Worm (Caenorhabditis elegans) whole organism, L1 larva: ENCODE measurements around the gene M02F4.1.

Experiments
- C34B4.2 ChIP-seq: sonication (generic microtip); optimal IDR thresholded peaks from 2 replicates; lab custom pipeline; 2017; ENCODE audit warnings: mild to moderate bottlenecking, missing genetic modification characterization, missing compliant biosample characterization
- F16B12.6 ChIP-seq: fragments of 150-350 bp; optimal IDR thresholded peaks from 2 replicates; lab custom pipeline; 2014; ENCODE audit warnings: missing biosample characterization, missing genetic modification characterization
- aha-1 ChIP-seq: fragments of 150-350 bp; optimal IDR thresholded peaks from 2 replicates; lab custom pipeline; 2014; ENCODE audit warnings: missing biosample characterization, missing genetic modification characterization
- alr-1 ChIP-seq: fragments of 200-800 bp; sonication (Bioruptor generic); optimal IDR thresholded peaks from 2 replicates; lab custom pipeline; 2018; ENCODE audit warnings: borderline replicate concordance, mild to moderate bottlenecking, missing genetic modification characterization, missing compliant biosample characterization
- ama-1 ChIP-seq: fragments of 150-350 bp; optimal IDR thresholded peaks from 2 replicates; lab custom pipeline; 2014
- blmp-1 ChIP-seq: fragments of 150-350 bp; optimal IDR thresholded peaks from 2 replicates; lab custom pipeline; 2014; ENCODE audit warnings: missing biosample characterization, missing genetic modification characterization
- ceh-63 ChIP-seq: fragments of 200-800 bp; sonication (Bioruptor generic); optimal IDR thresholded peaks from 2 replicates; lab custom pipeline; 2018; ENCODE audit warnings: mild to moderate bottlenecking, missing genetic modification characterization, missing compliant biosample characterization
- ceh-8 ChIP-seq: fragments of 200-800 bp; sonication (Bioruptor generic); optimal IDR thresholded peaks from 2 replicates; lab custom pipeline; 2018; ENCODE audit warnings: mild to moderate bottlenecking, missing genetic modification characterization, moderate library complexity, missing compliant biosample characterization
- ceh-88 ChIP-seq: fragments of 200-800 bp; sonication (Bioruptor generic); IDR thresholded peaks from 2 replicates; pipeline ENCODE4 v1.3.6; 2022; ENCODE audit warnings: missing genetic modification characterization, missing compliant biosample characterization
- ceh-90 ChIP-seq: sonication (generic microtip); optimal IDR thresholded peaks from 2 replicates; lab custom pipeline; 2016; ENCODE audit warnings: missing genetic modification characterization, missing compliant biosample characterization
- dsc-1 ChIP-seq: sonication (generic microtip); optimal IDR thresholded peaks from 2 replicates; lab custom pipeline; 2016; ENCODE audit warnings: mild to moderate bottlenecking, missing genetic modification characterization, missing compliant biosample characterization
- efl-1 ChIP-seq, 4 experiments: fragments of 150-350 bp; optimal IDR thresholded peaks in 3 of 4; peaks in 1 of 4; 1 replicate in 1 of 4; 2 replicates in 3 of 4; lab custom pipeline; 2014; ENCODE audit warnings: missing biosample characterization in 2 of 4, missing genetic modification characterization in 2 of 4, missing genetic modification reagents in 2 of 4
- efl-3 ChIP-seq: fragments of 200-800 bp; sonication (Bioruptor generic); optimal IDR thresholded peaks from 2 replicates; lab custom pipeline; 2018; ENCODE audit warnings: mild to moderate bottlenecking, missing genetic modification characterization, missing compliant biosample characterization
- elt-2 ChIP-seq: sonication (generic microtip); optimal IDR thresholded peaks from 2 replicates; lab custom pipeline; 2016; ENCODE audit warnings: missing genetic modification characterization, mild to moderate bottlenecking, inconsistent platforms, missing compliant biosample characterization, missing genetic modification reagents
- elt-3 ChIP-seq, 6 experiments: fragments of 150-350 bp in 1 of 6; sonication (generic microtip); optimal IDR thresholded peaks; 2 replicates each; lab custom pipeline; 2017 to 2018; ENCODE audit warnings: missing biosample characterization in 6 of 6, missing genetic modification characterization in 6 of 6, inconsistent platforms in 1 of 6
- fkh-10 ChIP-seq: sonication (generic microtip); optimal IDR thresholded peaks from 2 replicates; lab custom pipeline; 2017; ENCODE audit warnings: missing biosample characterization, missing genetic modification reagents, missing genetic modification characterization
- fkh-8 ChIP-seq: sonication (generic microtip); optimal IDR thresholded peaks from 2 replicates; lab custom pipeline; 2016; ENCODE audit warnings: mild to moderate bottlenecking, missing genetic modification characterization, missing compliant biosample characterization
- fos-1 ChIP-seq: fragments of 150-350 bp; optimal IDR thresholded peaks from 2 replicates; lab custom pipeline; 2014; ENCODE audit warnings: missing biosample characterization, missing genetic modification characterization
- grh-1 ChIP-seq: fragments of 200-800 bp; sonication (Bioruptor generic); IDR thresholded peaks from 2 replicates; pipeline ENCODE4 v1.3.6; 2022; ENCODE audit warnings: missing genetic modification reagents, missing genetic modification characterization, missing compliant biosample characterization
- hlh-17 ChIP-seq: fragments of 200-800 bp; sonication (Bioruptor generic); optimal IDR thresholded peaks from 2 replicates; lab custom pipeline; 2018; ENCODE audit warnings: missing genetic modification characterization, mild to moderate bottlenecking, missing compliant biosample characterization, moderate library complexity, borderline replicate concordance
- hlh-4 ChIP-seq: sonication (generic microtip); optimal IDR thresholded peaks from 2 replicates; lab custom pipeline; 2016; ENCODE audit warnings: mild to moderate bottlenecking, missing genetic modification characterization, missing compliant biosample characterization
- hpl-2 ChIP-seq: fragments of 150-350 bp; optimal IDR thresholded peaks from 2 replicates; lab custom pipeline; 2014; ENCODE audit warnings: missing biosample characterization, missing genetic modification reagents, missing genetic modification characterization
- irx-1 ChIP-seq: sonication (generic microtip); optimal IDR thresholded peaks from 2 replicates; lab custom pipeline; 2016; ENCODE audit warnings: missing genetic modification characterization, missing compliant biosample characterization
- isw-1 ChIP-seq: fragments of 200-800 bp; sonication (Bioruptor generic); IDR thresholded peaks from 2 replicates; pipeline ENCODE4 v1.3.6; 2022; ENCODE audit warnings: missing genetic modification characterization, missing compliant biosample characterization
- jun-1 ChIP-seq: fragments of 150-350 bp; optimal IDR thresholded peaks from 2 replicates; lab custom pipeline; 2014; ENCODE audit warnings: missing biosample characterization, missing genetic modification reagents, missing genetic modification characterization
- lin-14 ChIP-seq: fragments of 200-800 bp; sonication (Bioruptor generic); optimal IDR thresholded peaks from 2 replicates; lab custom pipeline; 2018; ENCODE audit warnings: mild to moderate bottlenecking, missing genetic modification characterization, moderate library complexity, missing compliant biosample characterization
- lin-35 ChIP-seq, 2 experiments: fragments of 150-350 bp; optimal IDR thresholded peaks; 2 replicates each; lab custom pipeline; 2014; ENCODE audit warnings: missing biosample characterization in 2 of 2, missing genetic modification characterization in 2 of 2, missing genetic modification reagents in 2 of 2
- lin-39 ChIP-seq: fragments of 150-350 bp; optimal IDR thresholded peaks from 2 replicates; lab custom pipeline; 2014; ENCODE audit warnings: missing biosample characterization, missing genetic modification reagents, missing genetic modification characterization
- mab-9 ChIP-seq: fragments of 200-800 bp; sonication (Bioruptor generic); IDR thresholded peaks from 2 replicates; pipeline ENCODE4 v1.3.6; 2022; ENCODE audit warnings: missing genetic modification reagents, missing genetic modification characterization, missing compliant biosample characterization
- nhr-11 ChIP-seq: fragments of 150-350 bp; optimal IDR thresholded peaks from 2 replicates; lab custom pipeline; 2014; ENCODE audit warnings: missing biosample characterization, missing genetic modification characterization
- nhr-19 ChIP-seq: fragments of 200-800 bp; sonication (Bioruptor generic); conservative IDR thresholded peaks from 2 replicates; pipeline ENCODE4 v1.3.6; 2022; ENCODE audit warnings: missing genetic modification characterization, missing compliant biosample characterization
- nhr-20 ChIP-seq: sonication (generic microtip); optimal IDR thresholded peaks from 2 replicates; lab custom pipeline; 2016; ENCODE audit warnings: mild to moderate bottlenecking, missing genetic modification characterization, missing compliant biosample characterization
- nhr-47 ChIP-seq: sonication (generic microtip); optimal IDR thresholded peaks from 2 replicates; lab custom pipeline; 2016; ENCODE audit warnings: mild to moderate bottlenecking, missing genetic modification characterization, moderate library complexity, missing compliant biosample characterization
- nhr-71 ChIP-seq: sonication (generic microtip); optimal IDR thresholded peaks from 2 replicates; lab custom pipeline; 2016; ENCODE audit warnings: mild to moderate bottlenecking, missing genetic modification characterization, moderate library complexity, missing compliant biosample characterization
- nhr-84 ChIP-seq: sonication (generic microtip); optimal IDR thresholded peaks from 2 replicates; lab custom pipeline; 2017; ENCODE audit warnings: missing biosample characterization, missing genetic modification characterization
- nhr-85 ChIP-seq: sonication (generic microtip); peaks from one replicate; lab custom pipeline; 2016; ENCODE audit warnings: missing genetic modification characterization, inconsistent platforms, missing compliant biosample characterization
- nhr-90 ChIP-seq: sonication (generic microtip); optimal IDR thresholded peaks from 2 replicates; lab custom pipeline; 2016; ENCODE audit warnings: mild to moderate bottlenecking, missing genetic modification characterization, missing compliant biosample characterization; ENCODE audit not compliant: poor library complexity
- pag-3 ChIP-seq: sonication (generic microtip); optimal IDR thresholded peaks from 2 replicates; lab custom pipeline; 2017; ENCODE audit warnings: missing genetic modification characterization, mild to moderate bottlenecking, missing compliant biosample characterization, antibody characterized with exemption, borderline replicate concordance; ENCODE audit not compliant: insufficient read depth
- pax-3 ChIP-seq: fragments of 200-800 bp; sonication (Bioruptor generic); optimal IDR thresholded peaks from 2 replicates; lab custom pipeline; 2018; ENCODE audit warnings: mild to moderate bottlenecking, missing genetic modification characterization, moderate library complexity, missing compliant biosample characterization
- rnt-1 ChIP-seq: sonication (generic microtip); optimal IDR thresholded peaks from 2 replicates; lab custom pipeline; 2016; ENCODE audit warnings: mild to moderate bottlenecking, missing genetic modification characterization, moderate library complexity, missing compliant biosample characterization
- skn-1 ChIP-seq: fragments of 150-350 bp; optimal IDR thresholded peaks from 2 replicates; lab custom pipeline; 2014; ENCODE audit warnings: missing biosample characterization, missing genetic modification characterization
- snpc-4 ChIP-seq: fragments of 150-350 bp; optimal IDR thresholded peaks from 2 replicates; lab custom pipeline; 2014; ENCODE audit warnings: missing biosample characterization, missing genetic modification characterization
- sox-4 ChIP-seq: sonication (generic microtip); optimal IDR thresholded peaks from 2 replicates; lab custom pipeline; 2016; ENCODE audit warnings: missing genetic modification characterization, missing compliant biosample characterization
- swsn-7 ChIP-seq: sonication (generic microtip); optimal IDR thresholded peaks from 2 replicates; lab custom pipeline; 2016; ENCODE audit warnings: missing genetic modification characterization, missing compliant biosample characterization
- unc-130 ChIP-seq: fragments of 150-350 bp; optimal IDR thresholded peaks from 2 replicates; lab custom pipeline; 2017; ENCODE audit warnings: missing biosample characterization, missing genetic modification characterization, inconsistent platforms
- unc-30 ChIP-seq: sonication (generic microtip); optimal IDR thresholded peaks from 2 replicates; lab custom pipeline; 2017; ENCODE audit warnings: missing biosample characterization, missing genetic modification characterization
- unc-86 ChIP-seq: sonication (generic microtip); optimal IDR thresholded peaks from 2 replicates; lab custom pipeline; 2016; ENCODE audit warnings: missing genetic modification characterization, missing compliant biosample characterization
- unc-98 ChIP-seq: fragments of 200-800 bp; sonication (Bioruptor generic); IDR thresholded peaks from 2 replicates; pipeline ENCODE4 v1.3.6; 2022; ENCODE audit warnings: missing genetic modification characterization, missing compliant biosample characterization
- vab-15 ChIP-seq: sonication (generic microtip); optimal IDR thresholded peaks from 2 replicates; lab custom pipeline; 2017; ENCODE audit warnings: missing genotype, mild to moderate bottlenecking, missing genetic modification characterization, missing compliant biosample characterization
- xbp-1 ChIP-seq: sonication (generic microtip); optimal IDR thresholded peaks from 2 replicates; lab custom pipeline; 2016; ENCODE audit warnings: missing genetic modification characterization, missing compliant biosample characterization
- zag-1 ChIP-seq: fragments of 150-350 bp; optimal IDR thresholded peaks from 2 replicates; lab custom pipeline; 2014; ENCODE audit warnings: missing biosample characterization, missing genetic modification characterization
- zip-4 ChIP-seq: fragments of 200-800 bp; sonication (Bioruptor generic); optimal IDR thresholded peaks from 2 replicates; lab custom pipeline; 2018; ENCODE audit warnings: mild to moderate bottlenecking, missing genetic modification characterization, moderate library complexity, missing compliant biosample characterization
- ztf-11 ChIP-seq, 2 experiments: sonication (generic microtip); optimal IDR thresholded peaks; 2 replicates each; lab custom pipeline; 2016 to 2017; ENCODE audit warnings: missing genetic modification characterization in 2 of 2, missing biosample characterization in 1 of 2, missing compliant biosample characterization in 1 of 2

The M02F4.1 gene

DNA sequence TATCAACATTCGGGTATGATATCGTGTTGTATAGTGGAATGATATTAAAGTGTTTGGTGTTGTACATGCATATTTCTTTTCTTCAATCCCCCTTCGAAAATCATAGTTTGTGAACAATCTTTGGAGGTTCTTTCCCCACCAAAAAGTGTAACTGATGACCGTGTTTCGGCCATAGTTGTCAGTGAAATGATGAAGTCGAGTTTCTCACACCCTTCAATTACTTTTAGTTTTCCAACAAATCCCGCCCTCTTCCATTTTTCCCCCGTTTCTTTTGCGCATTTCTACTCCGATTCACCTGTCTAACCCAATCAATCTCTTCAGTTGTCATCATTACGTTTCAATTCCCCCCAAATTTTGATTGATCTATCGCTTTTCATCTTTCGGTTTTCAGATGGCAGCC, 3.8 kb downstream of the M02F4.1 start (continued):
- peak; percentile 60 for TF ChIP-seq nhr-19 (GFP tag; lab: Robert Waterston, UW)
- TF ChIP-seq lin-14 (GFP tag; lab: Kevin White, UChicago), result no peak
- TF ChIP-seq nhr-11 (tag; lab: Kevin White, UChicago), result no peak
- no peak for TF ChIP-seq fkh-10 (GFP tag; lab: Kevin White, UChicago)
- no peak for TF ChIP-seq ama-1
- no peak for TF ChIP-seq elt-2 (tag; lab: Kevin White, UChicago)
- no peak for TF ChIP-seq efl-1 (optimal IDR thresholded peaks at IDR 0.05; lab: Kevin White, UChicago)
- no peak for TF ChIP-seq efl-1 (GFP tag; optimal IDR thresholded peaks at IDR 0.05 in 1 of 2; lab: Kevin White, UChicago)
- TF ChIP-seq F16B12.6, result no peak
- no peak for TF ChIP-seq pag-3 (tag; lab: Kevin White, UChicago)
- TF ChIP-seq lin-35 (GFP tag; optimal IDR thresholded peaks at IDR 0.05; lab: Kevin White, UChicago), result peak in 1 of 2 experiments; percentile 1
- no peak for TF ChIP-seq isw-1 (GFP tag; lab: Robert Waterston, UW)
- no peak for TF ChIP-seq nhr-84 (tag; lab: Kevin White, UChicago)
- TF ChIP-seq xbp-1 (tag; lab: Kevin White, UChicago), result no peak
- TF ChIP-seq skn-1, result no peak
- no peak for TF ChIP-seq unc-30 (tag; lab: Kevin White, UChicago)
- TF ChIP-seq ceh-90 (tag; lab: Kevin White, UChicago), result no peak
- no peak for TF ChIP-seq hlh-4 (tag; lab: Kevin White, UChicago)
- no peak for TF ChIP-seq sox-4 (tag; lab: Kevin White, UChicago)
- TF ChIP-seq dsc-1 (tag; lab: Kevin White, UChicago), result no peak
- TF ChIP-seq pax-3 (tag; lab: Kevin White, UChicago), result no peak
- peak in 2 of 6 experiments; percentile 21 to 42 for TF ChIP-seq elt-3 (tag; optimal IDR thresholded peaks at IDR 0.05; lab: Kevin White, UChicago)
- TF ChIP-seq aha-1 (tag; lab: Kevin White, UChicago), result no peak
- TF ChIP-seq ceh-88, result no peak
- TF ChIP-seq unc-86 (tag; lab: Kevin White, UChicago), result no peak
- TF ChIP-seq blmp-1 (tag; lab: Kevin White, UChicago), result peak; percentile 81
- TF ChIP-seq snpc-4 (tag; lab: Kevin White, UChicago), result no peak
- no peak for TF ChIP-seq unc-130
- no peak for TF ChIP-seq fkh-8 (tag; lab: Kevin White, UChicago)
- no peak for TF ChIP-seq zag-1
- TF ChIP-seq nhr-90 (tag; lab: Kevin White, UChicago), result no peak
- no peak for TF ChIP-seq jun-1
- no peak for TF ChIP-seq ceh-8 (GFP tag; lab: Kevin White, UChicago)
- TF ChIP-seq nhr-20, result peak; percentile 28
- no peak for TF ChIP-seq hpl-2 (GFP tag; lab: Kevin White, UChicago)
- no peak for TF ChIP-seq unc-98 (GFP tag; lab: Robert Waterston, UW)
- no peak for TF ChIP-seq ztf-11 (tag; optimal IDR thresholded peaks at IDR 0.05; lab: Kevin White, UChicago)
- no peak for TF ChIP-seq grh-1 (GFP tag; lab: Robert Waterston, UW)
- TF ChIP-seq ceh-63, result no peak
- TF ChIP-seq nhr-71, result peak; percentile 33
- no peak for TF ChIP-seq mab-9
- TF ChIP-seq efl-3 (GFP tag; lab: Kevin White, UChicago), result no peak
- TF ChIP-seq hlh-17, result no peak
- no peak for TF ChIP-seq alr-1 (tag; lab: Kevin White, UChicago)
- no peak for TF ChIP-seq lin-39 (tag; lab: Kevin White, UChicago)
- no peak for TF ChIP-seq fos-1 (tag; lab: Kevin White, UChicago)
- no peak for TF ChIP-seq C34B4.2 (tag; lab: Kevin White, UChicago)
- TF ChIP-seq irx-1 (tag; lab: Kevin White, UChicago), result no peak
- TF ChIP-seq zip-4 (GFP tag; lab: Kevin White, UChicago), result no peak
- TF ChIP-seq swsn-7 (tag; lab: Kevin White, UChicago), result no peak
- no peak for TF ChIP-seq rnt-1 (tag; lab: Kevin White, UChicago)
- no peak for TF ChIP-seq vab-15 (tag; lab: Kevin White, UChicago)
- TF ChIP-seq nhr-47, result no peak
- TF ChIP-seq nhr-85 (tag; lab: Kevin White, UChicago), result peak; percentile 80
